Worm (Caenorhabditis elegans) whole organism, late embryonic: Measurements from ENCODE around the gene F08C6.18.

ENCODE experiments used
- che-1 ChIP-seq: sonication (generic microtip); optimal IDR thresholded peaks from 2 replicates; lab custom pipeline; 2016; ENCODE audit warnings: mild to moderate bottlenecking, missing genetic modification characterization, missing compliant biosample characterization
- nfya-1 ChIP-seq: sonication (generic microtip); optimal IDR thresholded peaks from 2 replicates; lab custom pipeline; 2017; ENCODE audit warnings: missing genetic modification characterization, mild to moderate bottlenecking, missing compliant biosample characterization, antibody characterized with exemption, moderate library complexity
- nhr-11 ChIP-seq: fragments of 150-350 bp; optimal IDR thresholded peaks from 2 replicates; lab custom pipeline; 2014; ENCODE audit warnings: missing biosample characterization, missing genetic modification characterization
- zip-5 ChIP-seq: sonication (generic microtip); optimal IDR thresholded peaks from 2 replicates; lab custom pipeline; 2016; ENCODE audit warnings: missing genetic modification characterization, missing compliant biosample characterization

- TF ChIP-seq zip-5 (tag; lab: Kevin White, UChicago) (no peak), nfya-1 (tag; lab: Kevin White, UChicago) (no peak), nhr-11 (no peak), che-1 (tag; lab: Kevin White, UChicago) (no peak)
Measured at ce11 chrX:7540033-7540432, 33.4 kb downstream of the F08C6.18 start, which contains the start of gene glb-16.
